Fruit fly (Drosophila melanogaster) whole organism, prepupa: Measurements from ENCODE around the gene CG3213.

ENCODE experiments used
- Blimp-1 ChIP-seq: fragments of 200-800 bp; sonication (Bioruptor generic); optimal IDR thresholded peaks from 3 replicates; lab custom pipeline; 2017; ENCODE audit warnings: missing biosample characterization, missing genetic modification characterization, mild to moderate bottlenecking, moderate library complexity, missing genetic modification reagents
- CG10669 ChIP-seq: fragments of 200-800 bp; sonication (Bioruptor generic); optimal IDR thresholded peaks from 3 replicates; lab custom pipeline; 2018; ENCODE audit warnings: missing biosample characterization, mild to moderate bottlenecking, missing genetic modification characterization, moderate library complexity
- CG11762 ChIP-seq: fragments of 200-800 bp; sonication (Bioruptor generic); optimal IDR thresholded peaks from 3 replicates; lab custom pipeline; 2016; ENCODE audit warnings: missing biosample characterization, missing genetic modification characterization; ENCODE audit not compliant: insufficient read depth
- CG11902 ChIP-seq: fragments of 200-800 bp; sonication (Bioruptor generic); optimal IDR thresholded peaks from 3 replicates; lab custom pipeline; 2016; ENCODE audit warnings: missing biosample characterization, missing genetic modification characterization
- CG15336 ChIP-seq: fragments of 200-800 bp; sonication (Bioruptor generic); IDR thresholded peaks from 2 replicates; pipeline ENCODE4 v1.3.6; 2022; ENCODE audit warnings: missing biosample characterization, missing genetic modification characterization
- CG1621 ChIP-seq: fragments of 200-800 bp; sonication (Bioruptor generic); optimal IDR thresholded peaks from 3 replicates; lab custom pipeline; 2018; ENCODE audit warnings: missing biosample characterization, mild to moderate bottlenecking, missing genetic modification characterization
- CG16779 ChIP-seq: fragments of 200-800 bp; sonication (Bioruptor generic); optimal IDR thresholded peaks from 3 replicates; lab custom pipeline; 2017; ENCODE audit warnings: missing biosample characterization, mild to moderate bottlenecking, missing genetic modification characterization
- CG3032 ChIP-seq: fragments of 200-800 bp; optimal IDR thresholded peaks from 2 replicates; lab custom pipeline; 2019; ENCODE audit warnings: missing biosample characterization, mild to moderate bottlenecking, missing genetic modification characterization, moderate library complexity
- CG31627 ChIP-seq: fragments of 200-800 bp; sonication (Bioruptor generic); optimal IDR thresholded peaks from 3 replicates; lab custom pipeline; 2016; ENCODE audit warnings: missing biosample characterization, missing genetic modification characterization
- CG3919 ChIP-seq: fragments of 200-800 bp; sonication (Bioruptor generic); optimal IDR thresholded peaks from 3 replicates; lab custom pipeline; 2016; ENCODE audit warnings: missing biosample characterization, missing genetic modification characterization
- CG4318 ChIP-seq: fragments of 200-800 bp; sonication (Bioruptor generic); optimal IDR thresholded peaks from 3 replicates; lab custom pipeline; 2017; ENCODE audit warnings: missing biosample characterization, mild to moderate bottlenecking, missing genetic modification characterization
- CG6163 ChIP-seq: fragments of 200-800 bp; sonication (Bioruptor generic); IDR thresholded peaks from 3 replicates; pipeline ENCODE4 v1.3.6; 2022; ENCODE audit warnings: missing biosample characterization, missing genetic modification characterization
- CG6854 ChIP-seq: fragments of 200-800 bp; sonication (Bioruptor generic); optimal IDR thresholded peaks from 2 replicates; lab custom pipeline; 2017; ENCODE audit warnings: missing biosample characterization, mild to moderate bottlenecking, missing genetic modification characterization
- CG8119 ChIP-seq: fragments of 200-800 bp; sonication (Bioruptor generic); IDR thresholded peaks from 3 replicates; pipeline ENCODE4 v1.3.6; 2022; ENCODE audit warnings: missing biosample characterization, missing genetic modification characterization
- CG8632 ChIP-seq: fragments of 200-800 bp; sonication (Bioruptor generic); optimal IDR thresholded peaks from 3 replicates; lab custom pipeline; 2016; ENCODE audit warnings: missing biosample characterization, missing genetic modification characterization
- Eip75B ChIP-seq: fragments of 200-800 bp; sonication (Bioruptor generic); optimal IDR thresholded peaks from 3 replicates; lab custom pipeline; 2016; ENCODE audit warnings: missing biosample characterization, missing genetic modification characterization
- Eip78C ChIP-seq: fragments of 200-800 bp; sonication (Bioruptor generic); peaks from one replicate; lab custom pipeline; 2016; ENCODE audit warnings: missing biosample characterization, missing genetic modification characterization
- Eip93F ChIP-seq: fragments of 200-800 bp; sonication (Bioruptor generic); optimal IDR thresholded peaks from 2 replicates; lab custom pipeline; 2016; ENCODE audit warnings: missing biosample characterization, mild to moderate bottlenecking, missing genetic modification characterization
- Gug ChIP-seq: fragments of 200-800 bp; sonication (Bioruptor generic); IDR thresholded peaks from 2 replicates; pipeline ENCODE4 v1.3.6; 2022; ENCODE audit warnings: missing biosample characterization, missing genetic modification characterization
- Hr38 ChIP-seq: sonication (Bioruptor generic); optimal IDR thresholded peaks from 2 replicates; lab custom pipeline; 2016; ENCODE audit warnings: missing biosample characterization, missing genetic modification characterization
- Hr4 ChIP-seq: fragments of 200-800 bp; sonication (Bioruptor generic); optimal IDR thresholded peaks from 3 replicates; lab custom pipeline; 2016; ENCODE audit warnings: missing biosample characterization, missing genetic modification characterization
- Lpt ChIP-seq: fragments of 200-800 bp; sonication (Bioruptor generic); optimal IDR thresholded peaks from 3 replicates; lab custom pipeline; 2016; ENCODE audit warnings: missing biosample characterization, missing genetic modification characterization
- OdsH ChIP-seq: fragments of 200-800 bp; sonication (Bioruptor generic); optimal IDR thresholded peaks from 3 replicates; lab custom pipeline; 2016; ENCODE audit warnings: missing biosample characterization, missing genetic modification characterization
- Smox ChIP-seq: fragments of 200-800 bp; sonication (Bioruptor generic); optimal IDR thresholded peaks from 3 replicates; lab custom pipeline; 2016; ENCODE audit warnings: missing biosample characterization, missing genetic modification characterization
- Sox15 ChIP-seq: fragments of 200-800 bp; sonication (Bioruptor generic); optimal IDR thresholded peaks from 3 replicates; lab custom pipeline; 2016; ENCODE audit warnings: missing biosample characterization, missing genetic modification characterization
- achi ChIP-seq: fragments of 200-800 bp; sonication (Bioruptor generic); optimal IDR thresholded peaks from 3 replicates; lab custom pipeline; 2016; ENCODE audit warnings: missing biosample characterization, missing genetic modification characterization
- acj6 ChIP-seq: fragments of 200-800 bp; sonication (Bioruptor generic); optimal IDR thresholded peaks from 3 replicates; lab custom pipeline; 2016; ENCODE audit warnings: missing biosample characterization, missing genetic modification characterization
- cyc ChIP-seq: fragments of 200-800 bp; sonication (Bioruptor generic); optimal IDR thresholded peaks from 3 replicates; lab custom pipeline; 2016; ENCODE audit warnings: missing biosample characterization, missing genetic modification characterization
- eg ChIP-seq: fragments of 200-800 bp; sonication (Bioruptor generic); IDR thresholded peaks from 3 replicates; pipeline ENCODE4 v1.3.6; 2022; ENCODE audit warnings: missing biosample characterization, missing genetic modification characterization
- fd59A ChIP-seq: fragments of 200-800 bp; sonication (Bioruptor generic); optimal IDR thresholded peaks from 2 replicates; lab custom pipeline; 2017; ENCODE audit warnings: missing biosample characterization, mild to moderate bottlenecking, missing genetic modification characterization, missing genetic modification reagents
- lz ChIP-seq: fragments of 200-800 bp; sonication (Bioruptor generic); optimal IDR thresholded peaks from 3 replicates; lab custom pipeline; 2016; ENCODE audit warnings: missing biosample characterization, missing genetic modification characterization
- net ChIP-seq: fragments of 200-800 bp; sonication (Bioruptor generic); optimal IDR thresholded peaks from 3 replicates; lab custom pipeline; 2016; ENCODE audit warnings: missing biosample characterization, missing genetic modification characterization
- spab ChIP-seq: fragments of 200-800 bp; sonication (Bioruptor generic); optimal IDR thresholded peaks from 2 replicates; lab custom pipeline; 2017; ENCODE audit warnings: missing biosample characterization, mild to moderate bottlenecking, missing genetic modification characterization, missing genetic modification reagents
- ss ChIP-seq, 2 experiments: fragments of 200-800 bp; sonication (Bioruptor generic); optimal IDR thresholded peaks; 2 replicates in 1 of 2; 3 replicates in 1 of 2; lab custom pipeline; 2017 to 2018; ENCODE audit warnings: mild to moderate bottlenecking in 2 of 2, missing biosample characterization in 2 of 2, missing genetic modification characterization in 2 of 2, moderate library complexity in 1 of 2
- svp ChIP-seq: fragments of 200-800 bp; sonication (Bioruptor generic); peaks from one replicate; lab custom pipeline; 2016; ENCODE audit warnings: missing biosample characterization, missing genetic modification characterization

Gene CG3213

dm6 chr2L:3507209-3508164 lies 12.0 kb downstream of the CG3213 start, which contains the start of gene tim (continued):
- no peak for TF ChIP-seq CG16779 (tag; lab: Kevin White, UChicago)
- TF ChIP-seq Sox15 (GFP tag; lab: Kevin White, UChicago) = no peak
- no peak for TF ChIP-seq CG3032
- peak; percentile 46; the same call in 1 of the 2 replicates for TF ChIP-seq Gug (GFP tag; lab: Robert Waterston, UW)
- no peak for TF ChIP-seq acj6 (GFP tag; lab: Kevin White, UChicago)
- no peak for TF ChIP-seq CG31627 (GFP tag; lab: Kevin White, UChicago)
- no peak for TF ChIP-seq CG1621 (tag; lab: Kevin White, UChicago)
- no peak for TF ChIP-seq CG8632 (GFP tag; lab: Kevin White, UChicago)
- no peak for TF ChIP-seq OdsH (GFP tag; lab: Kevin White, UChicago)
- no peak for TF ChIP-seq CG4318 (GFP tag; lab: Kevin White, UChicago)
- TF ChIP-seq CG11762 (GFP tag; lab: Kevin White, UChicago) = no peak
- no peak for TF ChIP-seq CG11902 (GFP tag; lab: Kevin White, UChicago)
- TF ChIP-seq CG6854 (GFP tag; lab: Kevin White, UChicago) = no peak
- TF ChIP-seq CG3919 (GFP tag; lab: Kevin White, UChicago) = no peak
- TF ChIP-seq Eip75B (GFP tag; lab: Kevin White, UChicago) = no peak
- TF ChIP-seq fd59A (GFP tag; lab: Kevin White, UChicago) = no peak
- TF ChIP-seq Lpt (GFP tag; lab: Kevin White, UChicago) = no peak
- no peak for TF ChIP-seq net (GFP tag; lab: Kevin White, UChicago)
- no peak for TF ChIP-seq CG6163 (GFP tag; lab: Robert Waterston, UW)
- TF ChIP-seq achi (GFP tag; lab: Kevin White, UChicago) = no peak
- 0 out of 2 replicates have a peak, but pooled peaks have one; percentile 23 for TF ChIP-seq CG15336 (GFP tag; lab: Robert Waterston, UW)
- TF ChIP-seq ss (GFP tag; optimal IDR thresholded peaks at IDR 0.05; lab: Kevin White, UChicago) = no peak

dm6 chr2L:3506806-3507205 lies 12.6 kb downstream of the CG3213 start:
- TF ChIP-seq eg (GFP tag; lab: Robert Waterston, UW) (peak; percentile 66; the same call in 1 of the 3 replicates), svp (GFP tag; lab: Kevin White, UChicago) (no peak), Smox (GFP tag; lab: Kevin White, UChicago) (no peak), Sox15 (GFP tag; lab: Kevin White, UChicago) (no peak), CG8119 (GFP tag; lab: Robert Waterston, UW) (0 out of 3 replicates have a peak, but pooled peaks have one; percentile 15), CG4318 (GFP tag; lab: Kevin White, UChicago) (no peak), Eip78C (peak; percentile 28), Lpt (GFP tag; lab: Kevin White, UChicago) (no peak), OdsH (GFP tag; lab: Kevin White, UChicago) (peak; percentile 16), Hr4 (GFP tag; lab: Kevin White, UChicago) (peak; percentile 49), fd59A (GFP tag; lab: Kevin White, UChicago) (no peak), CG10669 (no peak), CG3919 (GFP tag; lab: Kevin White, UChicago) (no peak), achi (GFP tag; lab: Kevin White, UChicago) (no peak)

dm6 chr2L:3506322-3506721 lies 13.1 kb downstream of the CG3213 start:
- no peak for TF ChIP-seq lz (GFP tag; lab: Kevin White, UChicago)
- no peak for TF ChIP-seq CG10669

- TF ChIP-seq CG16779 (tag; lab: Kevin White, UChicago) (no peak), Hr38 (no peak), cyc (GFP tag; lab: Kevin White, UChicago) (no peak), CG15336 (GFP tag; lab: Robert Waterston, UW) (no peak), Blimp-1 (no peak), spab (GFP tag; lab: Kevin White, UChicago) (no peak), Eip93F (GFP tag; lab: Kevin White, UChicago) (no peak), CG4318 (GFP tag; lab: Kevin White, UChicago) (no peak)
These were observed 14.6 kb downstream of the CG3213 start for dm6 chr2L:3504851-3505250.
